Worm (Caenorhabditis elegans): ENCODE results near the gene T24A6.1.

T24A6.1 gene

DNA sequence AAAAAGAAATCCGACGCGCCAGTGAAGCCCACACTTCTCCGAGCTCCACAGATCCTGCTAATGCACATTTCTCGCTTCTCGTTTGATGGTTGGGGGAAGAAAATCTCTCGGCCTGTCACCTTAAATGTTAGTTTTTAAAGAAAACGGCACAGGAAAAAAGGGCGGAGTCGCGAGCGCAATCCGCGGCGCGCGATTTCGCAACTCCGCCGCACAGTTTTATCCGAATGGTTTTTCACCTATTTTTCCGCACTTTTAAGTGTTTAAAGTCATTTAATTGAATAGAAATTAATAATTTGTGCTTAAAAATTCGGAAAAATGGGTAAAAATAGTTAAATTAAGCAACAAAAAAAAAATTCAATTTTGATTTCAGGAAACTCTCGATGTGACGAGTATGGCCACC lies 28.8 kb downstream of the T24A6.1 start:
- TF ChIP-seq spr-1 (tag; optimal IDR thresholded peaks at IDR 0.05) (no peak), nhr-25 (tag; optimal IDR thresholded peaks at IDR 0.05; ENCODE audit: borderline replicate concordance, insufficient read depth) (no peak), ceh-44 (GFP tag; IDR thresholded peaks at IDR 0.05) (no peak), nhr-42 (GFP tag; IDR thresholded peaks at IDR 0.05) (no peak), php-3 (GFP tag; IDR thresholded peaks at IDR 0.05) (no peak), R02D3.7 (tag; optimal IDR thresholded peaks at IDR 0.05) (no peak), dmd-8 (GFP tag; IDR thresholded peaks at IDR 0.05) (no peak), ZK337.2 (GFP tag; IDR thresholded peaks at IDR 0.05) (0 out of 2 replicates have a peak, but pooled peaks have one; percentile 18), dmd-6 (GFP tag; IDR thresholded peaks at IDR 0.05) (no peak), F49E8.2 (tag; optimal IDR thresholded peaks at IDR 0.05; ENCODE audit: borderline replicate concordance) (no peak), ZK546.5 (tag; optimal IDR thresholded peaks at IDR 0.05) (no peak), dve-1 (tag; optimal IDR thresholded peaks at IDR 0.05; ENCODE audit: insufficient read depth) (peak; percentile 23), dmd-9 (GFP tag; IDR thresholded peaks at IDR 0.05) (no peak), attf-4 (tag; optimal IDR thresholded peaks at IDR 0.05) (no peak), mxl-2 (GFP tag; conservative IDR thresholded peaks at IDR 0.05) (no peak), ctbp-1 (GFP tag; IDR thresholded peaks at IDR 0.05) (no peak), daf-12 (tag; optimal IDR thresholded peaks at IDR 0.05) (no peak), vab-7 (GFP tag; IDR thresholded peaks at IDR 0.05) (no peak), lir-3 (tag; optimal IDR thresholded peaks at IDR 0.05) (no peak), madf-9 (GFP tag; conservative IDR thresholded peaks at IDR 0.05) (no peak), spr-3 (GFP tag; optimal IDR thresholded peaks at IDR 0.05) (no peak), arid-1 (GFP tag; conservative IDR thresholded peaks at IDR 0.05) (no peak), T20F7.1 (GFP tag; optimal IDR thresholded peaks at IDR 0.05) (no peak), zfp-2 (tag; optimal IDR thresholded peaks at IDR 0.05) (no peak), D1046.2 (GFP tag; IDR thresholded peaks at IDR 0.05) (no peak), daf-8 (GFP tag; IDR thresholded peaks at IDR 0.05) (no peak), lin-13 (GFP tag; optimal IDR thresholded peaks at IDR 0.05) (no peak), zip-2 (tag; optimal IDR thresholded peaks at IDR 0.05) (no peak), zfp-3 (GFP tag; conservative IDR thresholded peaks at IDR 0.05) (no peak), F10B5.3 (tag; optimal IDR thresholded peaks at IDR 0.05) (no peak), hmg-1.1 (GFP tag; IDR thresholded peaks at IDR 0.05) (0 out of 2 replicates have a peak, but pooled peaks have one; percentile 15), ceh-82 (tag; optimal IDR thresholded peaks at IDR 0.05) (no peak), nhr-10 (tag; optimal IDR thresholded peaks at IDR 0.05) (no peak), lin-1 (GFP tag; IDR thresholded peaks at IDR 0.05) (no peak), nhr-6 (tag; optimal IDR thresholded peaks at IDR 0.05) (no peak), nhr-77 (tag; optimal IDR thresholded peaks at IDR 0.05) (no peak), pqm-1 (tag; optimal IDR thresholded peaks at IDR 0.05) (no peak), Y5F2A.4 (GFP tag; optimal IDR thresholded peaks at IDR 0.05) (no peak), mep-1 (tag; optimal IDR thresholded peaks at IDR 0.05) (peak; percentile 38), egl-43 (GFP tag; IDR thresholded peaks at IDR 0.05) (no peak), Y48G9A.11 (GFP tag; IDR thresholded peaks at IDR 0.05) (0 out of 2 replicates have a peak, but pooled peaks have one; percentile 22), nhr-102 (tag; optimal IDR thresholded peaks at IDR 0.05) (no peak), ztf-7 (tag; optimal IDR thresholded peaks at IDR 0.05) (no peak), nhr-11 (tag; optimal IDR thresholded peaks at IDR 0.05) (no peak), ceh-32 (tag; optimal IDR thresholded peaks at IDR 0.05; ENCODE audit: poor library complexity) (no peak), saeg-2 (GFP tag; IDR thresholded peaks at IDR 0.05) (no peak), unc-62 (GFP tag; optimal IDR thresholded peaks at IDR 0.05 in 1 of 2) (no peak), unc-62 (tag; optimal IDR thresholded peaks at IDR 0.05) (no peak), nhr-41 (GFP tag; IDR thresholded peaks at IDR 0.05) (no peak), ama-1 (optimal IDR thresholded peaks at IDR 0.05) (no peak), jun-1 (tag; optimal IDR thresholded peaks at IDR 0.05) (no peak), unc-39 (tag; optimal IDR thresholded peaks at IDR 0.05) (no peak), ztf-11 (tag; optimal IDR thresholded peaks at IDR 0.05) (no peak)
